Worm (Caenorhabditis elegans): ENCODE results near the gene srj-14.

DNA sequence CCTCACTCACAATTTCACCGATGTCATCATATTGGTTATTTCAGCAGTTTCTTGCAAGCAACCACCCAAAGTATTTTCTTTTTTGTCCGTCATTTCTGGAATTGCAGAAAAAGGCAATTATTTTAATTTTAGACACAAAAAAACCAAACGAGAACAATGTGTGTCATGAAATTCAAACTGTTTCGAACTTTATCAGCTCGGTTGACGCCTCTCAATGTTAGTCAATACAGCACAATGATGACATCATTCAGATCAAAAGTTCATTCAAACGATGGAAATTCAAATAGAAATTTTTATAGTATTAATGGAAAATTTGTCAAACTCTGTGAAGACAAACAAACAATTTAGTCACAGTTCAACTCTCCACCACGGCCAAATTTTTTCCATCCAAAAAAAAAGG is 22.4 kb downstream of the srj-14 start, which contains the start of gene fbxa-105:
- TF ChIP-seq pqm-1 (tag; optimal IDR thresholded peaks at IDR 0.05) (no peak), fos-1 (tag; optimal IDR thresholded peaks at IDR 0.05) (no peak), nhr-84 (tag; optimal IDR thresholded peaks at IDR 0.05) (no peak), fkh-10 (GFP tag; optimal IDR thresholded peaks at IDR 0.05) (no peak), nhr-76 (tag; optimal IDR thresholded peaks at IDR 0.05) (no peak), unc-62 (GFP tag; optimal IDR thresholded peaks at IDR 0.05) (no peak), aha-1 (tag; optimal IDR thresholded peaks at IDR 0.05) (no peak), C04F5.9 (tag; optimal IDR thresholded peaks at IDR 0.05) (no peak), hpl-2 (GFP tag; optimal IDR thresholded peaks at IDR 0.05) (no peak)
